Fruit fly (Drosophila melanogaster) whole organism, embryonic: Measurements from ENCODE around the gene Gk1.

Source experiments
- Adf1 ChIP-seq: fragments of 200-800 bp; sonication (Bioruptor generic); IDR thresholded peaks from 2 replicates; pipeline ENCODE4 v1.3.6; 2022; ENCODE audit warnings: missing biosample characterization, missing genetic modification characterization
- CG11247 ChIP-seq: fragments of 200-800 bp; sonication (Bioruptor generic); IDR thresholded peaks from 2 replicates; pipeline ENCODE4 v1.3.6; 2022; ENCODE audit warnings: missing biosample characterization, missing genetic modification characterization
- CG11398 ChIP-seq: fragments of 200-800 bp; sonication (Bioruptor generic); optimal IDR thresholded peaks from 2 replicates; lab custom pipeline; 2016; ENCODE audit warnings: missing biosample characterization, missing genetic modification characterization
- CG12236 ChIP-seq: fragments of 200-800 bp; sonication (Bioruptor generic); optimal IDR thresholded peaks from 2 replicates; lab custom pipeline; 2016; ENCODE audit warnings: missing biosample characterization, missing genetic modification characterization
- CG13287 ChIP-seq: fragments of 200-800 bp; sonication (Bioruptor generic); IDR thresholded peaks from 2 replicates; pipeline ENCODE4 v1.3.6; 2022; ENCODE audit warnings: missing biosample characterization, missing genetic modification characterization; ENCODE audit not compliant: partially characterized antibody
- CG13424 ChIP-seq: fragments of 200-800 bp; sonication (Bioruptor generic); optimal IDR thresholded peaks from 2 replicates; lab custom pipeline; 2019; ENCODE audit warnings: missing biosample characterization, mild to moderate bottlenecking, missing genetic modification characterization, moderate library complexity
- CG14710 ChIP-seq: fragments of 200-800 bp; sonication (Bioruptor generic); optimal IDR thresholded peaks from 3 replicates; lab custom pipeline; 2019; ENCODE audit warnings: missing biosample characterization, mild to moderate bottlenecking, missing genetic modification characterization, moderate library complexity
- CG16863 ChIP-seq: fragments of 200-800 bp; sonication (Bioruptor generic); optimal IDR thresholded peaks from 3 replicates; lab custom pipeline; 2016; ENCODE audit warnings: missing biosample characterization, missing genetic modification characterization
- CG17186 ChIP-seq: fragments of 200-800 bp; sonication (Bioruptor generic); optimal IDR thresholded peaks from 3 replicates; lab custom pipeline; 2017; ENCODE audit warnings: missing biosample characterization, missing genetic modification reagents, missing genetic modification characterization
- CG3281 ChIP-seq: fragments of 200-800 bp; sonication (Bioruptor generic); optimal IDR thresholded peaks from 3 replicates; lab custom pipeline; 2017; ENCODE audit warnings: missing biosample characterization, mild to moderate bottlenecking, missing genetic modification characterization
- CG34224 ChIP-seq: fragments of 200-800 bp; sonication (Bioruptor generic); IDR thresholded peaks from 3 replicates; pipeline ENCODE4 v1.3.6; 2022; ENCODE audit warnings: missing biosample characterization, missing genetic modification characterization; ENCODE audit not compliant: partially characterized antibody
- CG3726 ChIP-seq: fragments of 200-800 bp; sonication (Bioruptor generic); IDR thresholded peaks from 3 replicates; pipeline ENCODE4, ENCODE4 v1.3.6; 2022; ENCODE audit warnings: missing biosample characterization, missing genetic modification characterization
- CG4617 ChIP-seq: fragments of 200-800 bp; sonication (Bioruptor generic); optimal IDR thresholded peaks from 3 replicates; lab custom pipeline; 2016; ENCODE audit warnings: missing biosample characterization, missing genetic modification characterization, borderline replicate concordance
- CG6175 ChIP-seq: fragments of 200-800 bp; sonication (Bioruptor generic); IDR thresholded peaks from 3 replicates; pipeline ENCODE4 v1.3.6; 2022; ENCODE audit warnings: missing biosample characterization, missing genetic modification characterization
- CG6765 ChIP-seq: fragments of 200-800 bp; sonication (Bioruptor generic); optimal IDR thresholded peaks from 3 replicates; lab custom pipeline; 2017; ENCODE audit warnings: missing biosample characterization, mild to moderate bottlenecking, missing genetic modification characterization
- CG7372 ChIP-seq: fragments of 200-800 bp; sonication (Bioruptor generic); IDR thresholded peaks from 2 replicates; pipeline ENCODE4 v1.3.6; 2022; ENCODE audit warnings: missing biosample characterization, missing genetic modification characterization
- CG9876 ChIP-seq: fragments of 200-800 bp; sonication (Bioruptor generic); optimal IDR thresholded peaks from 2 replicates; lab custom pipeline; 2016; ENCODE audit warnings: missing biosample characterization, missing genetic modification characterization
- CG9932 ChIP-seq: fragments of 200-800 bp; sonication (Bioruptor generic); IDR thresholded peaks from 2 replicates; pipeline ENCODE4 v1.3.6; 2022; ENCODE audit warnings: missing biosample characterization, missing genetic modification characterization
- CTCF ChIP-seq: fragments of 200-800 bp; sonication (Bioruptor generic); optimal IDR thresholded peaks from 2 replicates; lab custom pipeline; 2017; ENCODE audit warnings: missing biosample characterization, mild to moderate bottlenecking, missing genetic modification characterization, moderate library complexity
- Deaf1 ChIP-seq: fragments of 200-800 bp; optimal IDR thresholded peaks from 3 replicates; lab custom pipeline; 2019; ENCODE audit warnings: missing biosample characterization, mild to moderate bottlenecking, missing genetic modification characterization, moderate library complexity
- Dip3 ChIP-seq: fragments of 200-800 bp; sonication (Bioruptor generic); optimal IDR thresholded peaks from 3 replicates; lab custom pipeline; 2016; ENCODE audit warnings: missing biosample characterization, missing genetic modification characterization
- Dp ChIP-seq: fragments of 200-800 bp; sonication (Bioruptor generic); optimal IDR thresholded peaks from 2 replicates; lab custom pipeline; 2018; ENCODE audit warnings: missing biosample characterization, mild to moderate bottlenecking, missing genetic modification characterization, moderate library complexity
- Dref ChIP-seq: fragments of 200-800 bp; sonication (Bioruptor generic); IDR thresholded peaks from 2 replicates; pipeline ENCODE4 v1.3.6; 2022; ENCODE audit warnings: missing biosample characterization, missing genetic modification characterization
- Ets65A ChIP-seq: fragments of 200-800 bp; sonication (Bioruptor generic); peaks from one replicate; lab custom pipeline; 2016; ENCODE audit warnings: missing biosample characterization, missing genetic modification characterization
- Gug ChIP-seq: fragments of 200-800 bp; sonication (Bioruptor generic); IDR thresholded peaks from 4 replicates; pipeline ENCODE4 v1.3.6; 2022; ENCODE audit warnings: missing biosample characterization, missing genetic modification characterization
- MESR4 ChIP-seq: fragments of 200-800 bp; sonication (Bioruptor generic); optimal IDR thresholded peaks from 2 replicates; lab custom pipeline; 2018; ENCODE audit warnings: missing biosample characterization, mild to moderate bottlenecking, missing genetic modification characterization, moderate library complexity
- Nf-YB ChIP-seq: fragments of 200-800 bp; sonication (Bioruptor generic); optimal IDR thresholded peaks from 3 replicates; lab custom pipeline; 2019; ENCODE audit warnings: missing biosample characterization, mild to moderate bottlenecking, missing genetic modification characterization, moderate library complexity
- Sin3A ChIP-seq: fragments of >200 bp; optimal IDR thresholded peaks from 2 replicates; lab custom pipeline; 2018
- Six4 ChIP-seq: fragments of 200-800 bp; sonication (Bioruptor generic); optimal IDR thresholded peaks from 2 replicates; lab custom pipeline; 2016; ENCODE audit warnings: missing biosample characterization, missing genetic modification characterization
- Trl ChIP-seq, 3 experiments: fragments of >200 bp in 2 of 3; fragments of 200-800 bp in 1 of 3; sonication (Bioruptor generic) in 1 of 3; optimal IDR thresholded peaks; 2 replicates in 1 of 3; 3 replicates in 2 of 3; lab custom pipeline; 2016 to 2017; ENCODE audit warnings: missing biosample characterization in 1 of 3, missing genetic modification characterization in 1 of 3
- aop ChIP-seq: fragments of 200-800 bp; sonication (Bioruptor generic); IDR thresholded peaks from 2 replicates; pipeline ENCODE4 v1.3.6; 2022; ENCODE audit warnings: missing biosample characterization, missing genetic modification characterization
- cato ChIP-seq: fragments of 200-800 bp; sonication (Bioruptor generic); optimal IDR thresholded peaks from 2 replicates; lab custom pipeline; 2016; ENCODE audit warnings: missing biosample characterization, missing genetic modification characterization, borderline replicate concordance
- dpn ChIP-seq, 2 experiments: fragments of 200-800 bp; sonication (Bioruptor generic); optimal IDR thresholded peaks; 3 replicates each; lab custom pipeline; 2016; ENCODE audit warnings: missing biosample characterization in 2 of 2, missing genetic modification characterization in 2 of 2
- gcm ChIP-seq: fragments of 200-800 bp; sonication (Bioruptor generic); optimal IDR thresholded peaks from 2 replicates; lab custom pipeline; 2019; ENCODE audit warnings: missing biosample characterization, mild to moderate bottlenecking, missing genetic modification characterization, moderate library complexity
- gfzf ChIP-seq: fragments of 200-800 bp; sonication (Bioruptor generic); optimal IDR thresholded peaks from 2 replicates; lab custom pipeline; 2016; ENCODE audit warnings: missing biosample characterization, mild to moderate bottlenecking, missing genetic modification characterization, moderate library complexity
- jigr1 ChIP-seq: fragments of 200-800 bp; sonication (Bioruptor generic); IDR thresholded peaks from 3 replicates; pipeline ENCODE4 v1.3.6; 2022; ENCODE audit warnings: missing biosample characterization, missing genetic modification characterization
- mam ChIP-seq: fragments of 200-800 bp; sonication (Bioruptor generic); optimal IDR thresholded peaks from 3 replicates; lab custom pipeline; 2016; ENCODE audit warnings: missing biosample characterization, missing genetic modification characterization
- seq ChIP-seq: fragments of 200-800 bp; sonication (Bioruptor generic); IDR thresholded peaks from 2 replicates; pipeline ENCODE4 v1.3.6; 2022; ENCODE audit warnings: missing biosample characterization, missing genetic modification characterization
- sima ChIP-seq: fragments of 200-800 bp; sonication (Bioruptor generic); optimal IDR thresholded peaks from 2 replicates; lab custom pipeline; 2016; ENCODE audit warnings: missing biosample characterization, missing genetic modification characterization
- tgo ChIP-seq: fragments of 200-800 bp; sonication (Bioruptor generic); IDR thresholded peaks from 3 replicates; pipeline ENCODE4 v1.3.6; 2022; ENCODE audit warnings: missing biosample characterization, missing genetic modification characterization
- tin ChIP-seq: fragments of 200-800 bp; sonication (Bioruptor generic); optimal IDR thresholded peaks from 3 replicates; lab custom pipeline; 2016; ENCODE audit warnings: missing biosample characterization, missing genetic modification characterization
- tll ChIP-seq, 2 experiments: fragments of 200-800 bp in 1 of 2; fragments of >200 bp in 1 of 2; sonication (Bioruptor generic) in 1 of 2; optimal IDR thresholded peaks; 2 replicates each; lab custom pipeline; 2017 to 2019; ENCODE audit warnings: missing biosample characterization in 2 of 2, missing genetic modification characterization in 2 of 2, mild to moderate bottlenecking in 1 of 2, moderate library complexity in 1 of 2
- tx ChIP-seq: fragments of 200-800 bp; sonication (Bioruptor generic); optimal IDR thresholded peaks from 2 replicates; lab custom pipeline; 2016; ENCODE audit warnings: missing biosample characterization, missing genetic modification characterization
- yki ChIP-seq: fragments of >200 bp; optimal IDR thresholded peaks from 3 replicates; lab custom pipeline; 2018
- z ChIP-seq: fragments of 200-800 bp; sonication (Bioruptor generic); IDR thresholded peaks from 3 replicates; pipeline ENCODE4 v1.3.6; 2022; ENCODE audit warnings: missing biosample characterization, missing genetic modification characterization
- zfh1 ChIP-seq: fragments of 200-800 bp; sonication (Bioruptor generic); IDR thresholded peaks from 3 replicates; pipeline ENCODE4 v1.3.6; 2022; ENCODE audit warnings: missing biosample characterization, missing genetic modification characterization

The Gk1 gene

dm6 chr3L:199050-199745 is 6.4 kb downstream of the Gk1 start (continued):
- TF ChIP-seq gcm (GFP tag; lab: Kevin White, UChicago) (no peak), CG6765 (no peak), Dip3 (no peak), Trl (optimal IDR thresholded peaks at IDR 0.05; lab: Kevin White, UChicago) (no peak), Trl (GFP tag; optimal IDR thresholded peaks at IDR 0.05; lab: Kevin White, UChicago) (peak; percentile 36), aop (no peak), seq (GFP tag; lab: Robert Waterston, UW) (0 out of 2 replicates have a peak, but pooled peaks have one; percentile 32), Six4 (GFP tag; lab: Kevin White, UChicago) (no peak), Nf-YB (GFP tag; lab: Kevin White, UChicago) (no peak), CG13424 (tag; lab: Kevin White, UChicago) (peak; percentile 39), CG11247 (GFP tag; lab: Robert Waterston, UW) (no peak), Ets65A (GFP tag; lab: Kevin White, UChicago) (peak; percentile 52), gfzf (peak; percentile 2), CG17186 (peak; percentile 7), CG14710 (tag; lab: Kevin White, UChicago) (no peak), CG13287 (GFP tag; lab: Robert Waterston, UW) (peak; percentile 46; the same call in 1 of the 2 replicates), CTCF (GFP tag; lab: Kevin White, UChicago) (peak; percentile 37), CG34224 (peak; percentile 33; the same call in 2 of the 3 replicates), tll (GFP tag; optimal IDR thresholded peaks at IDR 0.05; lab: Kevin White, UChicago) (no peak), CG4617 (GFP tag; lab: Kevin White, UChicago) (peak; percentile 98), CG7372 (GFP tag; lab: Robert Waterston, UW) (no peak), dpn (GFP tag; optimal IDR thresholded peaks at IDR 0.05; lab: Kevin White, UChicago) (peak in 1 of 2 experiments; percentile 3), CG12236 (GFP tag; lab: Kevin White, UChicago) (no peak), tgo (GFP tag; lab: Robert Waterston, UW) (peak; percentile 52; the same call in 2 of the 3 replicates), tx (peak; percentile 5), MESR4 (GFP tag; lab: Kevin White, UChicago) (peak; percentile 74), z (GFP tag; lab: Robert Waterston, UW) (peak; percentile 25; the same call in 1 of the 3 replicates), tin (GFP tag; lab: Kevin White, UChicago) (peak; percentile 0), mam (peak; percentile 24), cato (no peak), zfh1 (0 out of 3 replicates have a peak, but pooled peaks have one; percentile 13), yki (no peak), CG11398 (GFP tag; lab: Kevin White, UChicago) (no peak), Dp (peak; percentile 27), CG9876 (GFP tag; lab: Kevin White, UChicago) (peak; percentile 30), CG16863 (GFP tag; lab: Kevin White, UChicago) (no peak), CG3726 (GFP tag; lab: Robert Waterston, UW) (no peak), Deaf1 (tag; lab: Kevin White, UChicago) (no peak), Gug (GFP tag; lab: Robert Waterston, UW) (peak; percentile 28; the same call in 1 of the 4 replicates), Sin3A (peak; percentile 44), CG3281 (GFP tag; lab: Kevin White, UChicago) (no peak), CG6175 (GFP tag; lab: Robert Waterston, UW) (no peak; the same call in 2 of the 3 replicates), Adf1 (GFP tag; lab: Robert Waterston, UW) (peak; percentile 42), CG9932 (GFP tag; lab: Robert Waterston, UW) (peak; percentile 44), Dref (GFP tag; lab: Robert Waterston, UW) (peak; percentile 54), jigr1 (GFP tag; lab: Robert Waterston, UW) (peak; percentile 48; the same call in 2 of the 3 replicates), sima (GFP tag; lab: Kevin White, UChicago) (no peak)
